Fruit fly (Drosophila melanogaster) whole organism, wandering third instar larva: ENCODE measurements around the gene ph-d.

Experiments
- Abd-B ChIP-seq: fragments of >200 bp; optimal IDR thresholded peaks from 2 replicates; lab custom pipeline; 2017; ENCODE audit warnings: missing biosample characterization, missing genetic modification characterization
- CrebA ChIP-seq: fragments of 200-800 bp; sonication (Bioruptor generic); optimal IDR thresholded peaks from 2 replicates; lab custom pipeline; 2016; ENCODE audit warnings: missing biosample characterization, mild to moderate bottlenecking, missing genetic modification characterization, borderline replicate concordance
- GATAd ChIP-seq: sonication (Bioruptor generic); optimal IDR thresholded peaks from 2 replicates; lab custom pipeline; 2016; ENCODE audit warnings: missing biosample characterization, missing genetic modification characterization
- HLH106 ChIP-seq: fragments of 200-800 bp; optimal IDR thresholded peaks from 3 replicates; lab custom pipeline; 2019; ENCODE audit warnings: missing biosample characterization, mild to moderate bottlenecking, missing genetic modification characterization, moderate library complexity
- Hr78 ChIP-seq: fragments of >200 bp; optimal IDR thresholded peaks from 2 replicates; lab custom pipeline; 2017; ENCODE audit warnings: missing biosample characterization, missing genetic modification characterization
- OdsH ChIP-seq: fragments of 200-800 bp; sonication (Bioruptor generic); optimal IDR thresholded peaks from 2 replicates; lab custom pipeline; 2016; ENCODE audit warnings: missing biosample characterization, mild to moderate bottlenecking, missing genetic modification characterization
- Rel ChIP-seq, 2 experiments: fragments of 200-800 bp; sonication (Bioruptor generic) in 1 of 2; optimal IDR thresholded peaks; 2 replicates in 1 of 2; 3 replicates in 1 of 2; lab custom pipeline; 2016 to 2019; ENCODE audit warnings: mild to moderate bottlenecking in 2 of 2, missing biosample characterization in 2 of 2, missing genetic modification characterization in 2 of 2, moderate library complexity in 1 of 2
- fru ChIP-seq: fragments of 200-800 bp; sonication (Bioruptor generic); optimal IDR thresholded peaks from 3 replicates; lab custom pipeline; 2016; ENCODE audit warnings: missing biosample characterization, mild to moderate bottlenecking, missing genetic modification characterization
- h ChIP-seq: fragments of 200-800 bp; sonication (Bioruptor generic); optimal IDR thresholded peaks from 3 replicates; lab custom pipeline; 2016; ENCODE audit warnings: missing biosample characterization, mild to moderate bottlenecking, missing genetic modification characterization
- lola ChIP-seq: fragments of >200 bp; optimal IDR thresholded peaks from 2 replicates; lab custom pipeline; 2017; ENCODE audit warnings: missing biosample characterization, missing genetic modification characterization
- psq ChIP-seq: fragments of 200-800 bp; sonication (Bioruptor generic); optimal IDR thresholded peaks from 3 replicates; lab custom pipeline; 2017; ENCODE audit warnings: missing biosample characterization, mild to moderate bottlenecking, missing genetic modification characterization, moderate library complexity
- rgr ChIP-seq: fragments of 200-800 bp; sonication (Bioruptor generic); optimal IDR thresholded peaks from 3 replicates; lab custom pipeline; 2016; ENCODE audit warnings: missing biosample characterization, mild to moderate bottlenecking, missing genetic modification characterization
- sage ChIP-seq: fragments of 200-800 bp; sonication (Bioruptor generic); optimal IDR thresholded peaks from 2 replicates; lab custom pipeline; 2016; ENCODE audit warnings: missing biosample characterization, mild to moderate bottlenecking, missing genetic modification characterization
- woc ChIP-seq: sonication (Bioruptor generic); optimal IDR thresholded peaks from 2 replicates; lab custom pipeline; 2016; ENCODE audit warnings: missing biosample characterization, mild to moderate bottlenecking, missing genetic modification characterization

DNA sequence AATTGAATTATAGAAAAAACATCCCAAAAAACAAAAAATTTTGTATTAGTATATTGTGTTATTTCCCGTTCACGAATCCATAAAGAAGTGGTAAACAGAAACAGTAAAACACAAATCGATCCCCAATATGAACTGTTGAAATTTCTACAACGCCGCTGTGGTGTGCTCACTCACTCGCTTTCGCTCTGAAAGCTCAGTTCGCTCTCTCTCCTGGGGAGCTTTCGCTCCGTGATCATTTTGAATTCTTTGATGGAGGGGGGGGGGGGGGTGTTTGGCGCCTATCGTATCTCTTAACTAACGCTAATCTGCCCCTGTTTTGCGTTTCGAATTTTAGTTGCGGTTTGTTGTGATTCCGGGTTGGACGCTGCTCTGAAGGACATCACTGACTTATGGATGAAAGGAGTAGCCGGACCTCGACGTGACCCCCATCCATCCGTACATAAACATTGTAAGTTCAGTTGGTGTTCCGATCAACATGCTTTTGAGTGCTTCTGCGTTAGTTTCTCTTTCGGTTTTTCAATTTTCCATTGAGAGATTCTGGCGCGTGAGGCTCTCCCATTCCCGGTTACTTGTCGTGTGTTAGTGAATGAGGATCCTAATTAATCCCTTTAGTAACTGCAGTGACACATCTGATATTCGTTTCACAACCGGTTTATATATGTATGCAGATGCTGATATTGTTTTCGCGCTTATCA is 18.2 kb upstream of the ph-d start, which contains the start of gene D2hgdh:
- TF ChIP-seq HLH106 (tag; lab: Kevin White, UChicago) (peak; percentile 50), GATAd (GFP tag; lab: Kevin White, UChicago) (no peak), CrebA (no peak), woc (GFP tag; lab: Kevin White, UChicago) (no peak), Rel (GFP tag; optimal IDR thresholded peaks at IDR 0.05; lab: Kevin White, UChicago) (no peak), Rel (tag; optimal IDR thresholded peaks at IDR 0.05; lab: Kevin White, UChicago) (peak; percentile 35), rgr (GFP tag; lab: Kevin White, UChicago) (peak; percentile 56), lola (GFP tag; lab: Kevin White, UChicago) (no peak), Abd-B (GFP tag; lab: Kevin White, UChicago) (no peak), fru (GFP tag; lab: Kevin White, UChicago) (no peak), sage (GFP tag; lab: Kevin White, UChicago) (no peak), psq (GFP tag; lab: Kevin White, UChicago) (no peak), h (GFP tag; lab: Kevin White, UChicago) (peak; percentile 23), OdsH (GFP tag; lab: Kevin White, UChicago) (peak; percentile 46), Hr78 (GFP tag; lab: Kevin White, UChicago) (no peak)
